Fruit fly (Drosophila melanogaster): ENCODE measurements around the gene CG7341.

CG7341 gene

DNA sequence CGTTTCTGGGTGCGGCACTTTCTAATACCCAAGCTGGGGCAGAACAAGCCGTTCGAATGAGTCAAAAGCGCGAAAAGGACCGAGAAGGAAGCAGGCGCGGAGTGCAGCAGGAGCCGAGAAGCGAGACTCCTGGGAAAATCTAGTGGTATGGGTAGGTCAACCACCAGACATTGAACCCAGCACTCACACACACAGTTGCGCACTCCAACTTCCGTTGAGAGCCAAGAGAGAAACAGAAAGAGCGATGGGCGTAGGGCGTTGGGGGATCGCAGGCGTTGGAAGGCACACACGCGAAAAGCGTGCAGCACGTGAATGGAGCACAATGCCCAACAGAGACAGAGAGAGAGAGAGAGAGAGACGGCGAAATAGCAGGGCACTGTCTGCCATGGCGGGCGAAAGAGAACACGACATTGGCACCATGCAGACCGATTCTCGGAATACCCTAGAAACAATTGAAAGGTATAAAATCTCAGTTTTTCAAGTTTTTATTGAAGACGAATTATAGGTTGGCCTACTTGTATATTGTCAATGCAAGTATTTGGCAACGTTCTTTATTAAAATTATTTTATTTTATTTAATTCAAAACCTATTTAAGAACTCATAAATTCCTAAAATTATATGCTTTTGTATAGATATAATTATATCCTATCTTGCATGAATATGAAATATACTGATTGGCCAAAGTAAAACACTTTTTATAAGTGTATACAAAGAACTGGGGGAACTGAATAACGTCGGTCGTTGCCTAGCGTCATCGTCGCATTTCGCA is 34.9 kb upstream of the CG7341 start (continued):
- no peak for TF ChIP-seq chn (GFP tag; optimal IDR thresholded peaks at IDR 0.05)
- peak; percentile 10 for TF ChIP-seq bcd (GFP tag; optimal IDR thresholded peaks at IDR 0.05)
- peak; percentile 3 to 41 for TF ChIP-seq Trl (optimal IDR thresholded peaks at IDR 0.05)
- TF ChIP-seq Trl (GFP tag; optimal IDR thresholded peaks at IDR 0.05): no peak
- TF ChIP-seq CoRest (tag; optimal IDR thresholded peaks at IDR 0.05): peak; percentile 30
- no peak for TF ChIP-seq onecut (GFP tag; IDR thresholded peaks at IDR 0.05)
- TF ChIP-seq CG14014 (GFP tag; IDR thresholded peaks at IDR 0.05): 0 out of 2 replicates have a peak, but pooled peaks have one; percentile 6
- TF ChIP-seq vfl (GFP tag; optimal IDR thresholded peaks at IDR 0.05): no peak
- TF ChIP-seq tna (GFP tag; IDR thresholded peaks at IDR 0.05; ENCODE audit: partially characterized antibody): no peak
- TF ChIP-seq lmd (GFP tag; IDR thresholded peaks at IDR 0.05): no peak; the same call in 1 of the 2 replicates
- no peak for TF ChIP-seq Hr39 (optimal IDR thresholded peaks at IDR 0.05)
- peak; percentile 19 for TF ChIP-seq CG12659 (GFP tag; optimal IDR thresholded peaks at IDR 0.05)
- no peak for TF ChIP-seq CG31365 (tag; optimal IDR thresholded peaks at IDR 0.05)
- no peak for TF ChIP-seq CG12769 (tag; optimal IDR thresholded peaks at IDR 0.05)
- no peak for TF ChIP-seq CG4730 (GFP tag; IDR thresholded peaks at IDR 0.05)
- no peak for TF ChIP-seq CG14965 (GFP tag; optimal IDR thresholded peaks at IDR 0.05; ENCODE audit: borderline replicate concordance)
- peak; percentile 83 for TF ChIP-seq cwo (GFP tag; optimal IDR thresholded peaks at IDR 0.05)
- TF ChIP-seq CG3407 (GFP tag; optimal IDR thresholded peaks at IDR 0.05): peak; percentile 30
- TF ChIP-seq CG8924 (tag; optimal IDR thresholded peaks at IDR 0.05): no peak
- TF ChIP-seq CG30020 (tag; optimal IDR thresholded peaks at IDR 0.05): no peak
- TF ChIP-seq zen2 (GFP tag; IDR thresholded peaks at IDR 0.05; ENCODE audit: partially characterized antibody): 0 out of 3 replicates have a peak, but pooled peaks have one; percentile 10
- peak in 1 of 2 experiments; percentile 97 for TF ChIP-seq bsh (GFP tag; optimal IDR thresholded peaks at IDR 0.05)
- TF ChIP-seq lab (GFP tag; optimal IDR thresholded peaks at IDR 0.05): peak; percentile 19
- TF ChIP-seq CG11085 (GFP tag; IDR thresholded peaks at IDR 0.05): no peak
- TF ChIP-seq lola (GFP tag; optimal IDR thresholded peaks at IDR 0.05): peak in 1 of 3 experiments; percentile 49
- no peak for TF ChIP-seq C15 (GFP tag; IDR thresholded peaks at IDR 0.05)
- TF ChIP-seq Oaz (GFP tag; IDR thresholded peaks at IDR 0.05): no peak
- no peak for TF ChIP-seq CrebB (tag; optimal IDR thresholded peaks at IDR 0.05)
- peak; percentile 11; the same call in 1 of the 2 replicates for TF ChIP-seq sisA (GFP tag; IDR thresholded peaks at IDR 0.05)
- TF ChIP-seq CG12942 (GFP tag; optimal IDR thresholded peaks at IDR 0.05): no peak
- TF ChIP-seq Abd-B (GFP tag; optimal IDR thresholded peaks at IDR 0.05): peak; percentile 1
- TF ChIP-seq CG5245 (GFP tag; optimal IDR thresholded peaks at IDR 0.05): peak; percentile 4
- peak; percentile 46 for TF ChIP-seq Meics (GFP tag; optimal IDR thresholded peaks at IDR 0.05)
- TF ChIP-seq CG6813 (GFP tag; optimal IDR thresholded peaks at IDR 0.05): peak; percentile 6
- peak; percentile 72 for TF ChIP-seq CG2712 (tag; optimal IDR thresholded peaks at IDR 0.05)
- TF ChIP-seq az2 (GFP tag; optimal IDR thresholded peaks at IDR 0.05): peak; percentile 26
- peak; percentile 26 for TF ChIP-seq Chrac-16 (GFP tag; optimal IDR thresholded peaks at IDR 0.05)
- TF ChIP-seq jing (GFP tag; optimal IDR thresholded peaks at IDR 0.05): no peak
- TF ChIP-seq Asciz (GFP tag; optimal IDR thresholded peaks at IDR 0.05): peak; percentile 11
- peak; percentile 92 for TF ChIP-seq D19A (tag; optimal IDR thresholded peaks at IDR 0.05)
- TF ChIP-seq H2.0 (GFP tag; IDR thresholded peaks at IDR 0.05): peak; percentile 32; the same call in 1 of the 2 replicates
- TF ChIP-seq org-1 (GFP tag; optimal IDR thresholded peaks at IDR 0.05): peak; percentile 33
- no peak for TF ChIP-seq bbx (GFP tag; IDR thresholded peaks at IDR 0.05; ENCODE audit: partially characterized antibody)
- TF ChIP-seq CG10654 (GFP tag; optimal IDR thresholded peaks at IDR 0.05): no peak

Data from whole organism, embryonic.